Worm (Caenorhabditis elegans): ENCODE results near the gene mig-5.

The mig-5 gene

DNA sequence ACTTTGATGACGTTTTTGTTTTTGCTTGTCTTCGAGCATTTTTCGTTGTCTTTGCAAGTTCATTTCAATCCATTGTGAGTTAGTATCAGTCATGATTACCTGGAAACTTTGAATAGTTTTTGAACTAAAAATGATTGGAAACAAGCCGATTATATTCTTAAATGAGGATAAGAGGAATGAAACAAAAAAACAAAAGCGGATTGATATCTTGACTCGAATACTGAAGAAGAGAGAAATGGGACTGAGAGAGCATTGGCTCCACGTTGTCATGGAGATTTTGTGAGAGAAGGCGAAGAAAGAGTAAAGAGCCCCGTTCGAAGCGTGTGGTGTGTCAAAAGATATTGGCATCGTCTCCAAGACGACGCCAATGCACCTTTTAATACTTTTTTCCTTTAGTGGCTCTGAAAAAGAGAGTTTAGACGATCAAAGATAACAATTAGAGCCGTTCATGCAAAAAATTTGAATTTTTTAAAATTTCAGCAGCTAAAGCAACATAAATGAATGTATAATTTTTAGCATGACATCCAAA is 27.9 kb downstream of the mig-5 start, which contains the start of the genes tub-1 and tmem-138:
Gene tub-1 (minus strand): TSS at position 101 of the 529 bp plus-strand sequence.
Gene tmem-138 (plus strand): TSS at position 479 of the 529 bp plus-strand sequence.
- TF ChIP-seq nhr-232 (tag; optimal IDR thresholded peaks at IDR 0.05) (no peak), pha-4 (tag; optimal IDR thresholded peaks at IDR 0.05) (no peak), ceh-18 (tag; optimal IDR thresholded peaks at IDR 0.05) (no peak)

ce11 chrII:8152711-8153325 is 32.0 kb downstream of the mig-5 start:
- no peak for TF ChIP-seq ama-1 (optimal IDR thresholded peaks at IDR 0.05)
- TF ChIP-seq unc-42 (tag; optimal IDR thresholded peaks at IDR 0.05) = peak; percentile 92

DNA sequence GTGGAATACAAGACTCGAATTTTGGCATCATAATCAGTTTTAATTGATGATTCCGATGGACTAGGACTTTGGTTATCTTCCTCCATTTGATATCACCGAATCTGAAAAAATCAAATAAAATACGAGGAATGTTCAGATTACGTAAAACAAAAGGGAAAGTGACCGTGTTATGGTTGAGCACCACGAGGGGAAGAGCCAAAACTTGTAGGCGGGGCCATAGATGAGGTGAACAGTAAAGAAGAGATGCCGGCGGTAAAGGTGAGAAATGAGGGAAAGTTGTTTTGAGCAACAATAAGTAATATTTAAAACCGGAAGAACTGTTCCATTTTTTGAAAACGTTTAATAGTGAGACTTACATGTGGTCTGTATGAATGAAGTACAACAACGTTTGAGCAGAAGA is 34.9 kb downstream of the mig-5 start, which contains the start of gene F10B5.3:
Gene F10B5.3 (minus strand): TSS at position 101 of the 400 bp plus-strand sequence.
- TF ChIP-seq unc-86 (tag; optimal IDR thresholded peaks at IDR 0.05) (no peak), zip-5 (tag; optimal IDR thresholded peaks at IDR 0.05) (no peak), Y22D7AL.16 (tag; optimal IDR thresholded peaks at IDR 0.05) (no peak), sdc-2 (tag; optimal IDR thresholded peaks at IDR 0.05) (no peak), ceh-19 (GFP tag; optimal IDR thresholded peaks at IDR 0.05) (no peak), ceh-30 (tag; optimal IDR thresholded peaks at IDR 0.05) (no peak), syd-9 (tag; optimal IDR thresholded peaks at IDR 0.05) (no peak), hlh-6 (tag; optimal IDR thresholded peaks at IDR 0.05) (no peak), ttx-3 (tag; optimal IDR thresholded peaks at IDR 0.05) (no peak), tbx-2 (tag; optimal IDR thresholded peaks at IDR 0.05) (no peak)

- no peak for TF ChIP-seq Y22D7AL.16 (tag; optimal IDR thresholded peaks at IDR 0.05)
- TF ChIP-seq elt-4 (tag; optimal IDR thresholded peaks at IDR 0.05) = no peak
- no peak for TF ChIP-seq ahr-1 (tag; optimal IDR thresholded peaks at IDR 0.05)
- no peak for TF ChIP-seq pax-1 (tag; optimal IDR thresholded peaks at IDR 0.05)
- no peak for TF ChIP-seq pha-4 (tag; optimal IDR thresholded peaks at IDR 0.05)
- TF ChIP-seq hlh-15 (tag; optimal IDR thresholded peaks at IDR 0.05) = no peak
- TF ChIP-seq sox-4 (tag; optimal IDR thresholded peaks at IDR 0.05) = no peak
- TF ChIP-seq rnt-1 (tag; optimal IDR thresholded peaks at IDR 0.05) = no peak
- TF ChIP-seq F13H6.1 (tag; optimal IDR thresholded peaks at IDR 0.05) = no peak
- no peak for TF ChIP-seq unc-55 (GFP tag; optimal IDR thresholded peaks at IDR 0.05)
- TF ChIP-seq ceh-22 (tag; optimal IDR thresholded peaks at IDR 0.05) = no peak
- no peak for TF ChIP-seq K09A11.1 (tag; optimal IDR thresholded peaks at IDR 0.05; ENCODE audit: insufficient read depth)
- no peak for TF ChIP-seq ceh-34 (tag; optimal IDR thresholded peaks at IDR 0.05)
Measured at ce11 chrII:8144543-8144942, 40.3 kb downstream of the mig-5 start, which contains the start of gene F10B5.2. F10B5.2 (plus strand) TSS chrII:8144762.

DNA sequence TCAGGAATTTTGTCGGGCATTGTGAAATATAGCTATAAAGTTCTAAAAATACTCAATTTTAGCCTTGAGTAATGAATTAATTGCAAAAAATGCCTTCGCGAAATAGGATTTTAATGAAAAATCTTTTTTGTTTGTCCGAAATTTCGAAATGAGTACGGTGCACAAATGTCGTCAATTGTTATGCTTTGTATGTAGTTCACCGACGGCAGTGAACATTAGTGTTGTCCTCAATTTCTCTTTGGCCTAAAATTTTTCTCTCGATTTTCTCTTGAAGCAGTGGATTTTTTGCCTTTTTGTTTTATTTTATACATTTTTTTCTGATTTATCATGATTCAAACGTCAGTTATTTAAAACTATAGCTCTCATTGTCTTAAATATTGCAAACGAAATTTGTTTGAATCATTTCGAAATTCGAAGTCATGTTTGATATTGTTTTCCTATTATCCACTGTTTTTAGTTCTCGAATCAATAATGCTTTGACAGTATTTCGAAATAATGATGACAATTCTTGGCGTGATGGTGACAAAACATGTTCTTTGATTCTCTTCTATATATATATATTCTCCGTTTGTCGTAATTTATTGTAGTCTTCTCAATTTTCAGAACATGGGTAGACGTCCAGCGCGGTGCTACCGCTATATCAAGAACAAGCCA is 41.4 kb downstream of the mig-5 start, which contains the start of the genes ints-11 and rpl-10:
Gene ints-11 (minus strand): TSS at position 201 of the 654 bp plus-strand sequence.
Gene rpl-10 (plus strand): TSS at position 604 of the 654 bp plus-strand sequence.
- TF ChIP-seq C08G9.2 (tag; optimal IDR thresholded peaks at IDR 0.05) (no peak), unc-42 (tag; optimal IDR thresholded peaks at IDR 0.05) (no peak), tbx-2 (tag; optimal IDR thresholded peaks at IDR 0.05) (no peak), ahr-1 (tag; optimal IDR thresholded peaks at IDR 0.05) (no peak), dve-1 (tag; optimal IDR thresholded peaks at IDR 0.05) (peak; percentile 4), sdc-2 (tag; optimal IDR thresholded peaks at IDR 0.05) (no peak), hlh-8 (tag; optimal IDR thresholded peaks at IDR 0.05) (no peak), tbx-7 (tag; optimal IDR thresholded peaks at IDR 0.05) (no peak), pag-3 (tag; optimal IDR thresholded peaks at IDR 0.05; ENCODE audit: borderline replicate concordance) (no peak), hlh-15 (tag; optimal IDR thresholded peaks at IDR 0.05) (no peak), che-1 (tag; optimal IDR thresholded peaks at IDR 0.05) (no peak), nhr-11 (tag; optimal IDR thresholded peaks at IDR 0.05) (no peak), nfya-1 (tag; optimal IDR thresholded peaks at IDR 0.05) (peak; percentile 51)
